Fruit fly (Drosophila melanogaster): ENCODE results near the gene CYLD.
A peak's percentile ranks its signal among the peaks of the same experiment; 100 is the strongest.

Gene CYLD

DNA sequence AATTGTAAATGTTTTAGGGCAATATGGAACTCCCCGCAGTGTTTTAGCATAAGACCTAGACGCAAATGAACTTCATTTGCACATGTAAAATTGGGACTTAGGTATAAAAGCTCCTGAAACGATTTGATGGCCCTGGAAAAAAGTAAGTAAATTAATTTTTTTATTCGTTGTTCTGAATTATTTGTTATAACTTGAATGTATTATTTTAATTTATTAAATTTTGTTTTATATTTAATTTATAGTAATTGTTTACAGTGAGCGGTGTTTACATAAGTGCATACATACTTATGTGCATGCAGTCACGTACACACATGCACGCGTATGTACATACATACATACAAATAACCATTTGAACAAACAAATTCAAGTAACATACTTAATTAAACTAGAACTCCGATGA, 23.2 kb downstream of the CYLD start (continued):
- TF ChIP-seq CG2199 (GFP tag; IDR thresholded peaks at IDR 0.05) (no peak), Poxn (GFP tag; IDR thresholded peaks at IDR 0.05) (no peak), corto (GFP tag; optimal IDR thresholded peaks at IDR 0.05) (no peak), Ets65A (GFP tag) (no peak), Hr51 (GFP tag; optimal IDR thresholded peaks at IDR 0.05) (no peak), CG2712 (tag; optimal IDR thresholded peaks at IDR 0.05) (peak; percentile 78), CG10959 (GFP tag; IDR thresholded peaks at IDR 0.05) (no peak), ab (GFP tag; optimal IDR thresholded peaks at IDR 0.05) (no peak), trem (tag; optimal IDR thresholded peaks at IDR 0.05) (peak; percentile 50), CG7271 (tag; optimal IDR thresholded peaks at IDR 0.05) (peak; percentile 41), toy (GFP tag; IDR thresholded peaks at IDR 0.05) (no peak), Spps (tag; optimal IDR thresholded peaks at IDR 0.05) (peak; percentile 54), CG10267 (tag; optimal IDR thresholded peaks at IDR 0.05) (peak; percentile 57), CrebB (tag; optimal IDR thresholded peaks at IDR 0.05) (no peak), kah (GFP tag; optimal IDR thresholded peaks at IDR 0.05) (peak; percentile 44), vfl (GFP tag; optimal IDR thresholded peaks at IDR 0.05) (no peak), ara (GFP tag; IDR thresholded peaks at IDR 0.05) (0 out of 2 replicates have a peak, but pooled peaks have one; percentile 30), CG17186 (GFP tag; optimal IDR thresholded peaks at IDR 0.05) (peak; percentile 17), sisA (GFP tag; IDR thresholded peaks at IDR 0.05) (no peak), esg (GFP tag; conservative IDR thresholded peaks at IDR 0.05) (no peak), CG33213 (GFP tag; optimal IDR thresholded peaks at IDR 0.05) (no peak)

DNA sequence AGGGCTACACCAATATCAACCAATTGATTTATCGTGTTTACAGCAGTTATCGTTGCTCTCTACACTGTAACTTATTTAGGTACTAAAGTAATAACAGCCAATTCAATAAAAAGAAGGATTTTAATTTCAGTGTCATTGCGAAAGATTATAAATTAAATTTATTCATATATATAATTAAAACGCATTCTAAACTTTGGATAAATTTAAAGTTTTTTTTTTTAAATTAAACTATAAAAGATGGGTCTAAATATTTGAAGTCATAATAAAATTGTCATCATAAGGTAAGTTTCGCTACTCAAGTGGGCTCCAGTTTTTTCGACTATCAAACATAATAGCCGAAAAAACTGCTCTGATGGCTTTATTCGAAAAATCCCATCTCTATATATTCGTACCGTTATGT, 27.4 kb downstream of the CYLD start, which contains the start of gene trk:
Gene trk, minus strand, starts transcription at position 101 of the 400 bp plus-strand sequence.
- no peak for TF ChIP-seq pnt (GFP tag; optimal IDR thresholded peaks at IDR 0.05)

DNA sequence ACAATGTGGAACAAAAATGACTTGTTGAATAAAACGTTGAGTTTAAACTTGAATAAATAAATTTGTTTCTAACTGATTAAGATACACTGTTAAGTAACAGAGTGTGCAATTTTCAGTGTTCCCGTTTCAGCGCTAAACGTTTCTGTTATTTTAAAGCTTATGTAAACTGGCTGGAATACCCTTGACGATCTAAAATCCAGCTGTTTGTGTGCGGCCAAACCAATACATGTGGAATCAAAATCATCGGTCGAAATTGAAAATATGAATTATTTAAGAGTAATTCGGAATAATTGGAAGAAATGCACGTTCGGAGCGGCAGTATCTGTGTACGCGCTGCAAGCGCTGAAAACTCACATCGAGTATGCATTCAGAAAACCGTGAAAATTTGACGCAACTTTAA, 29.8 kb downstream of the CYLD start, which contains the start of gene Mulk:
Gene Mulk, plus strand, starts transcription at position 198 of the 400 bp plus-strand sequence.
- TF ChIP-seq CG16813 (GFP tag; IDR thresholded peaks at IDR 0.05; ENCODE audit: partially characterized antibody) (no peak), CG30020 (tag; optimal IDR thresholded peaks at IDR 0.05) (peak; percentile 90), stwl (tag; optimal IDR thresholded peaks at IDR 0.05) (peak; percentile 36), CG3163 (GFP tag; optimal IDR thresholded peaks at IDR 0.05) (no peak), pfk (GFP tag; optimal IDR thresholded peaks at IDR 0.05) (peak; percentile 91), CG5180 (GFP tag; optimal IDR thresholded peaks at IDR 0.05) (peak; percentile 40), CG34422 (GFP tag; IDR thresholded peaks at IDR 0.05) (0 out of 3 replicates have a peak, but pooled peaks have one; percentile 11), CG4424 (GFP tag; optimal IDR thresholded peaks at IDR 0.05) (no peak), dm (GFP tag; optimal IDR thresholded peaks at IDR 0.05) (peak; percentile 19), row (GFP tag; IDR thresholded peaks at IDR 0.05) (peak; percentile 14; the same call in 1 of the 3 replicates), HmgZ (tag; optimal IDR thresholded peaks at IDR 0.05) (peak; percentile 10), Dll (GFP tag; IDR thresholded peaks at IDR 0.05; ENCODE audit: partially characterized antibody) (0 out of 4 replicates have a peak, but pooled peaks have one; percentile 29), crp (GFP tag; optimal IDR thresholded peaks at IDR 0.05) (peak; percentile 0 to 84), cg (GFP tag; optimal IDR thresholded peaks at IDR 0.05) (peak; percentile 72), Myb (GFP tag; optimal IDR thresholded peaks at IDR 0.05) (no peak), MBD-R2 (GFP tag; IDR thresholded peaks at IDR 0.05) (peak; percentile 76), Pdp1 (GFP tag; optimal IDR thresholded peaks at IDR 0.05) (peak in 1 of 2 experiments; percentile 81), CG10979 (tag; optimal IDR thresholded peaks at IDR 0.05) (no peak), eve (GFP tag; optimal IDR thresholded peaks at IDR 0.05) (peak in 1 of 2 experiments; percentile 40), CG4617 (GFP tag; optimal IDR thresholded peaks at IDR 0.05; ENCODE audit: borderline replicate concordance) (peak; percentile 5), gfzf (GFP tag; optimal IDR thresholded peaks at IDR 0.05) (peak; percentile 9), YL-1 (GFP tag; optimal IDR thresholded peaks at IDR 0.05) (peak; percentile 29), Mrtf (GFP tag; IDR thresholded peaks at IDR 0.05) (no peak), ssp (GFP tag; IDR thresholded peaks at IDR 0.05) (no peak), hbn (GFP tag; IDR thresholded peaks at IDR 0.05; ENCODE audit: partially characterized antibody) (peak; percentile 36; the same call in 1 of the 2 replicates), MESR4 (GFP tag; optimal IDR thresholded peaks at IDR 0.05) (peak; percentile 23)
